Worm (Caenorhabditis elegans): ENCODE results near the gene sptl-2.

Gene sptl-2

DNA sequence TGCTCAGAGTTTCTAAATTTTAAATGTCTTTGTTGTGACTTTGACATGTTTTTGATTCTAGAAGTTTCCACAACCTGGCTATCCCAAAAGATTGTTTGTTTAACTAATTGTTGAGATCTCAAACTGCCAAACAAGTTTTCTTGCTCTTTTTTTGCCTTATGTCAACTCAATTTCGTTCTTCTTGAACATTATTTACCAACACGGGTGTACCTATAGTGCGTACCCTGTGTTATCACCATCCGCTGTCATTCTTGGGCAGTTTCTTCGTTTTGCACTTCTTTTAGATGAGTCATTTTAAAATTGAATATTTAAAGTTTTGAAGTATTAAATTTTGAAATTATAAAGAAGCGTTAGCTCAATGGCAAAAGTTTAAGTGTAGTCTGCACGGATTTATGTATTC, at the start of gene sptl-2:
TSS of gene sptl-2 (plus strand) at position 280 of the 400 bp plus-strand sequence.
- TF ChIP-seq efl-1 (GFP tag; optimal IDR thresholded peaks at IDR 0.05) = no peak
- peak; percentile 31 for TF ChIP-seq nhr-80 (tag; optimal IDR thresholded peaks at IDR 0.05)
- no peak for TF ChIP-seq Y53F4B.3 (GFP tag; IDR thresholded peaks at IDR 0.05)
- no peak for TF ChIP-seq snpc-1.1 (tag; optimal IDR thresholded peaks at IDR 0.05; ENCODE audit: insufficient read depth)
- TF ChIP-seq hmg-20 (GFP tag; IDR thresholded peaks at IDR 0.05) = no peak

DNA sequence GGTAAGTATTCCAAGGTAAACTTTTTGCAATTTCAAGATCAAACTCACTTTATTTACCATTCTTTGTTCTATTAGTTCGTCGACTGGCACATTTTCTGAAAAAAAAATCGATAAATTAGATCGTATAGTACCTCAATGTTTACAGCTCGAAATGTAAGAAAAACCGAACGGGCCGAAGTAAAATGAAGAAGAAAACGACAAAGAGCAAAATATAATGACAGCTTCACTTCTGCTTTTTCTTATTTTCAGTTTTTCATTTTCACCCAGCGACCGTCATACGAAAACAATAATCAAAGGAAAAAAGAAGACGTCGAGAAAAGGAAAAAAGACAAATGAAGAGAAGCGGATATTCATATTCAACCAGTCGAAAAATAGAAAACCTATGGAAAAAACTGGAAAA, 47.9 kb upstream of the sptl-2 start, which contains the start of gene che-7:
TSS of gene che-7 (minus strand) at position 101 of the 400 bp plus-strand sequence.
- no peak for TF ChIP-seq chd-7 (tag; optimal IDR thresholded peaks at IDR 0.05)

DNA sequence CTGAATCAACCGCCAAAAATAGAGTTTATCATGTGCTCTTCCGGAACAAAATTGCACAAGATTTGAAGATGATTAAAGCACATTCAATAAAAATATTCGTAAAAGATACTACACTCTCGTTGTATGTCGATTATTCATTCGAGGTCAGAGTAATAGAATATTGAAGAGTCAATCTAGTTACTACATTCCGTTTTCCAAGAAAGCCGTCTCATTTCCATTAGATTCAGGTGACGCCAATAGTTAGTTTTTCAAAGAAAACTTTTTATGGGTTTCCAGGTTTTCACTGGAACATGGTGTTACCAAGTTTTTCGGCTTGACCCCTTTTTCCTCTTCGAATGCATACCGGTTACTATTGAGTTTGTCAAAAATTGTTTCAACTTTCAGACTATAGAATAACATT, 46.5 kb upstream of the sptl-2 start:
- no peak for TF ChIP-seq snpc-1.1 (tag; optimal IDR thresholded peaks at IDR 0.05; ENCODE audit: insufficient read depth)
- no peak for TF ChIP-seq somi-1 (GFP tag; optimal IDR thresholded peaks at IDR 0.05)
- TF ChIP-seq snpc-1.3 (tag; optimal IDR thresholded peaks at IDR 0.05; ENCODE audit: insufficient read depth) = no peak
- no peak for TF ChIP-seq let-526 (GFP tag; IDR thresholded peaks at IDR 0.05)
- no peak for TF ChIP-seq tlf-1 (GFP tag; optimal IDR thresholded peaks at IDR 0.05)
- no peak for TF ChIP-seq zim-3 (tag; optimal IDR thresholded peaks at IDR 0.05)
- no peak for TF ChIP-seq ztf-26 (tag; optimal IDR thresholded peaks at IDR 0.05)
- no peak for TF ChIP-seq egrh-3 (GFP tag; IDR thresholded peaks at IDR 0.05)
- no peak for TF ChIP-seq sea-2 (GFP tag; IDR thresholded peaks at IDR 0.05)
- TF ChIP-seq hlh-26 (GFP tag; conservative IDR thresholded peaks at IDR 0.05) = no peak

DNA sequence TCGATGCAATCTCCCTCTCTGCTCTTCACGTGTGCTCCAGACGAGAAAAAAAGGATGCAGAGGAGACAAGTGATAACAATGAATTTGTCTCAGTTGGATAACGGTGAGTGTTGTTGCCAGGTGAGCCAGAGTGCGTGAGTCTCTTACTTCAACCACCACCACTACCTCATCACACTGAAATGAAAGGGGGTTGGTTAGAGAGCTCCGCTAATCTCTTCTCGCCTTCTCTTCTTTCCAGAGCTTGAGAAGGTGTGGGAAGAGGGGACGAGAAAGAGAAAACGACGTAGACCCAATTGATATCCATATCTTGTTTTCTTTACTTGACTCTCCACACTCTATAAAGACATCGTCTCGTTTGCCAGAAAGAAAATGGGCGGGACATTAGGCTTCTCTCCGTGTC, 45.6 kb upstream of the sptl-2 start:
- no peak for TF ChIP-seq sdz-38 (tag; optimal IDR thresholded peaks at IDR 0.05)
- no peak for TF ChIP-seq C06A6.2 (GFP tag; conservative IDR thresholded peaks at IDR 0.05)
- TF ChIP-seq sptf-2 (GFP tag; optimal IDR thresholded peaks at IDR 0.05) = no peak
- no peak for TF ChIP-seq egl-18 (GFP tag; IDR thresholded peaks at IDR 0.05)
- TF ChIP-seq nhr-179 (tag; optimal IDR thresholded peaks at IDR 0.05) = no peak
- TF ChIP-seq B0019.2 (GFP tag; conservative IDR thresholded peaks at IDR 0.05) = no peak
- no peak for TF ChIP-seq snpc-3.4 (tag; optimal IDR thresholded peaks at IDR 0.05)
- no peak for TF ChIP-seq madf-3 (GFP tag; IDR thresholded peaks at IDR 0.05)
- TF ChIP-seq dpl-1 (GFP tag; optimal IDR thresholded peaks at IDR 0.05) = no peak
- TF ChIP-seq attf-6 (GFP tag; IDR thresholded peaks at IDR 0.05) = no peak
- TF ChIP-seq akir-1 (GFP tag; optimal IDR thresholded peaks at IDR 0.05) = no peak

DNA sequence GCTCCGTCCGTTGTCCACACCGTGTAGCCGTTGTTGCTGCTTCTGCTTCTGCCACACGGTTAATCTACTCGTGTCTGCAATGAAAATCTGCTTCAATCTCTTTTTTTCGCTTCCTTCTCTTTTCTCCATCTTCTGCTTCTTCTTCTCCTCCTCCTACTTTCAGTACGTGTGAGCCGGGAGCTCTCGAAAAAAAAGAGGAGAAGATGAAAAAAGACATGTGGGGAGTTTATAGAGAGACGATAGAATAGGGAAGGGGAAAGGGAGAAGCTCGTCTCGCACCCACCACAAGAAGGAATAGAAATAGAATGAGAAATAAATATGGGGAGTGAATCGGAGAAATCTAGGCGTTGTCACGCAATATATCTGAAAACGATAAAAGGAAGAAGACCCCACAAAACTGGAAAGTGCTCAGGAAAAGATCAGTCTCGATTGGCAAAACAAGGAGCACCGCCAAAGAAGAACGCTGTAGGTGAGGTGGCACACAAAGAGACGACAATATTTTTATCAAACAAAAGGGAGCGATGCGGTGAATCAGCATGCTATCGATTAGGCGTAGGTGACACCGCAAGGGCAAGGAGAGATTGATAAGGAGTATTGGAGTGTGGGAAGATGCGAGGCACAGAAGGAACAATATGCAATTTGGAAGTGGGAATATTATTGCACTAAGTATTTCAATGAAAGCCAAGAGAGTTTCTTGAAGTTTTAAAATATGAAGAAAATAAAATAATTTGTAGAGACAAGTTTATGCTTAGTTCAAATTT, 39.1 kb upstream of the sptl-2 start, which contains the start of gene let-413:
TSS of gene let-413 (minus strand) at position 76 of the 761 bp plus-strand sequence.
- TF ChIP-seq madf-3 (GFP tag; IDR thresholded peaks at IDR 0.05) = no peak
- no peak for TF ChIP-seq ztf-6 (GFP tag; IDR thresholded peaks at IDR 0.05)
- no peak for TF ChIP-seq hsf-1 (GFP tag; IDR thresholded peaks at IDR 0.05)
- peak; percentile 15 for TF ChIP-seq zfh-2 (GFP tag; conservative IDR thresholded peaks at IDR 0.05)
- peak; percentile 70 for TF ChIP-seq nhr-80 (tag; optimal IDR thresholded peaks at IDR 0.05)

DNA sequence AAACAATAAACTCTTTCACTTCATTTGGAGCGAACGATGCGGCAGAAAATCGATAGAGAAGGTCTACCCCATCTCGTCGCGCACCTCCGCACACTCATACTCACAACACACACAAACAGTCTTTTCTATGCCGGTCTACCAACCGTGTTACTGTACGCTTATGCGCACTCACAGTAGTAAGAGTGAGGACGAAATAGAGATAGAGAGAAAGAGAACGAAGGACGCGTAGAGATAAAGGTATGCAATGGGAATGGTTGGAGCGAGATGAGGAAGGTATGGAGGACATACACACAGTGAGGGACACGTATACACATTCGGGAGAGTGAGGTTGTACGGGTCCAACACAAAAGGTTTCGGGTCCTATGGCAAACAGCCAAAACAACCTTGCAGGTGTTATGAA, 38.2 kb upstream of the sptl-2 start:
- TF ChIP-seq lag-1 (GFP tag; IDR thresholded peaks at IDR 0.05) (no peak), cebp-2 (GFP tag; IDR thresholded peaks at IDR 0.05) (no peak), nhr-80 (tag; optimal IDR thresholded peaks at IDR 0.05) (peak; percentile 44), cebp-1 (GFP tag; IDR thresholded peaks at IDR 0.05) (no peak), cebp-1 (tag; optimal IDR thresholded peaks at IDR 0.05) (peak; percentile 44), dox-1 (GFP tag; IDR thresholded peaks at IDR 0.05) (peak; percentile 44; the same call in 1 of the 2 replicates), ceh-79 (tag; optimal IDR thresholded peaks at IDR 0.05) (no peak), nhr-179 (tag; optimal IDR thresholded peaks at IDR 0.05) (no peak), rcor-1 (GFP tag; IDR thresholded peaks at IDR 0.05) (no peak), mcd-1 (GFP tag; IDR thresholded peaks at IDR 0.05) (0 out of 2 replicates have a peak, but pooled peaks have one; percentile 22), F22D6.2 (tag; optimal IDR thresholded peaks at IDR 0.05) (no peak), snpc-4 (GFP tag; optimal IDR thresholded peaks at IDR 0.05) (no peak), snpc-4 (tag; optimal IDR thresholded peaks at IDR 0.05) (peak in 2 of 4 experiments; percentile 14 to 22)
